Worm (Caenorhabditis elegans) whole organism, L4 larva: ENCODE measurements around the gene ZK673.5.
A peak's percentile ranks its signal among the peaks of the same experiment; 100 is the strongest.

Experiments used
- F10B5.3 ChIP-seq: sonication (generic microtip); optimal IDR thresholded peaks from 2 replicates; lab custom pipeline; 2016; ENCODE audit warnings: mild to moderate bottlenecking, missing genetic modification characterization, missing compliant biosample characterization
- F26F4.8 ChIP-seq: fragments of 200-800 bp; sonication (Bioruptor generic); conservative IDR thresholded peaks from 2 replicates; pipeline ENCODE4 v1.3.6; 2022; ENCODE audit warnings: missing genetic modification characterization, missing compliant biosample characterization
- R02D3.7 ChIP-seq: fragments of 150-350 bp; sonication (generic microtip); optimal IDR thresholded peaks from 3 replicates; lab custom pipeline; 2014; ENCODE audit warnings: missing biosample characterization, missing genetic modification characterization
- T20F7.1 ChIP-seq: fragments of 200-800 bp; sonication (Bioruptor generic); optimal IDR thresholded peaks from 2 replicates; lab custom pipeline; 2018; ENCODE audit warnings: mild to moderate bottlenecking, missing genetic modification characterization, missing compliant biosample characterization
- Y105C5A.15 ChIP-seq: fragments of 200-800 bp; sonication (Bioruptor generic); IDR thresholded peaks from 2 replicates; pipeline ENCODE4 v1.3.6; 2022; ENCODE audit warnings: missing genetic modification characterization, missing compliant biosample characterization
- Y48G9A.11 ChIP-seq: fragments of 200-800 bp; sonication (Bioruptor generic); IDR thresholded peaks from 2 replicates; pipeline ENCODE4 v1.3.6; 2022; ENCODE audit warnings: missing genetic modification reagents, missing genetic modification characterization, missing compliant biosample characterization
- Y5F2A.4 ChIP-seq: fragments of 200-800 bp; sonication (Bioruptor generic); optimal IDR thresholded peaks from 2 replicates; lab custom pipeline; 2018; ENCODE audit warnings: mild to moderate bottlenecking, missing genetic modification characterization, missing compliant biosample characterization
- ZK337.2 ChIP-seq: fragments of 200-800 bp; sonication (Bioruptor generic); IDR thresholded peaks from 2 replicates; pipeline ENCODE4 v1.3.6; 2022; ENCODE audit warnings: missing genetic modification reagents, missing genetic modification characterization, missing compliant biosample characterization
- ZK546.5 ChIP-seq, 2 experiments: sonication (generic microtip); optimal IDR thresholded peaks; 2 replicates each; lab custom pipeline; 2017; ENCODE audit warnings: missing biosample characterization in 2 of 2, missing genetic modification characterization in 2 of 2
- aha-1 ChIP-seq: fragments of 150-350 bp; peaks from one replicate; lab custom pipeline; 2014; ENCODE audit warnings: missing biosample characterization, missing genetic modification characterization
- aly-2 ChIP-seq: sonication (generic microtip); optimal IDR thresholded peaks from 2 replicates; lab custom pipeline; 2018; ENCODE audit warnings: missing biosample characterization, missing genetic modification characterization
- ama-1 ChIP-seq: fragments of 150-350 bp; optimal IDR thresholded peaks from 2 replicates; lab custom pipeline; 2014; ENCODE audit warnings: inconsistent platforms, mixed read lengths
- attf-4 ChIP-seq: sonication (generic microtip); optimal IDR thresholded peaks from 3 replicates; lab custom pipeline; 2017; ENCODE audit warnings: missing biosample characterization, missing genetic modification characterization
- ceh-20 ChIP-seq: fragments of 200-800 bp; sonication (Bioruptor generic); IDR thresholded peaks from 2 replicates; pipeline ENCODE4 v1.3.6; 2022; ENCODE audit warnings: missing genetic modification reagents, missing genetic modification characterization, missing compliant biosample characterization
- ceh-44 ChIP-seq: fragments of 200-800 bp; sonication (Bioruptor generic); IDR thresholded peaks from 2 replicates; pipeline ENCODE4 v1.3.6; 2022; ENCODE audit warnings: missing genetic modification reagents, missing genetic modification characterization, missing compliant biosample characterization
- ceh-62 ChIP-seq: sonication (generic microtip); optimal IDR thresholded peaks from 2 replicates; lab custom pipeline; 2017; ENCODE audit warnings: missing biosample characterization, missing genetic modification characterization
- ces-1 ChIP-seq: fragments of 150-350 bp; sonication (generic microtip); optimal IDR thresholded peaks from 4 replicates; lab custom pipeline; 2014; ENCODE audit warnings: missing biosample characterization, missing genetic modification reagents, missing genetic modification characterization
- ctbp-1 ChIP-seq: fragments of 200-800 bp; sonication (Bioruptor generic); IDR thresholded peaks from 2 replicates; pipeline ENCODE4 v1.3.6; 2022; ENCODE audit warnings: missing genetic modification reagents, missing genetic modification characterization, missing compliant biosample characterization
- daf-8 ChIP-seq: fragments of 200-800 bp; sonication (Bioruptor generic); IDR thresholded peaks from 2 replicates; pipeline ENCODE4 v1.3.6; 2022; ENCODE audit warnings: missing genetic modification characterization, missing compliant biosample characterization
- dmd-9 ChIP-seq: fragments of 200-800 bp; sonication (Bioruptor generic); IDR thresholded peaks from 2 replicates; pipeline ENCODE4 v1.3.6; 2022; ENCODE audit warnings: missing genetic modification reagents, missing genetic modification characterization, missing compliant biosample characterization
- egl-27 ChIP-seq: sonication (generic microtip); optimal IDR thresholded peaks from 3 replicates; lab custom pipeline; 2017; ENCODE audit warnings: missing biosample characterization, missing genetic modification reagents, missing genetic modification characterization
- hif-1 ChIP-seq, 2 experiments: sonication (generic microtip); optimal IDR thresholded peaks; 2 replicates each; lab custom pipeline; 2016 to 2017; ENCODE audit warnings: missing compliant biosample characterization in 2 of 2, missing genetic modification characterization in 2 of 2, missing genetic modification reagents in 2 of 2, missing genotype in 2 of 2, mild to moderate bottlenecking in 1 of 2
- jun-1 ChIP-seq: fragments of 150-350 bp; optimal IDR thresholded peaks from 2 replicates; lab custom pipeline; 2014; ENCODE audit warnings: missing biosample characterization, missing genetic modification reagents, missing genetic modification characterization
- lim-7 ChIP-seq: fragments of 200-800 bp; sonication (Bioruptor generic); IDR thresholded peaks from 2 replicates; pipeline ENCODE4 v1.3.6; 2022; ENCODE audit warnings: missing genetic modification characterization, missing compliant biosample characterization
- lin-1 ChIP-seq: fragments of 200-800 bp; sonication (Bioruptor generic); IDR thresholded peaks from 2 replicates; pipeline ENCODE4 v1.3.6; 2022; ENCODE audit warnings: missing genetic modification reagents, missing genetic modification characterization, missing compliant biosample characterization
- lin-38 ChIP-seq: fragments of 200-800 bp; sonication (Bioruptor generic); IDR thresholded peaks from 2 replicates; pipeline ENCODE4 v1.3.6; 2022; ENCODE audit warnings: missing genetic modification reagents, missing genetic modification characterization, missing compliant biosample characterization
- lin-39 ChIP-seq: fragments of 150-350 bp; optimal IDR thresholded peaks from 2 replicates; lab custom pipeline; 2014; ENCODE audit warnings: missing biosample characterization, missing genetic modification reagents, missing genetic modification characterization
- lir-3 ChIP-seq: sonication (generic microtip); optimal IDR thresholded peaks from 2 replicates; lab custom pipeline; 2016; ENCODE audit warnings: mild to moderate bottlenecking, missing genetic modification characterization, missing compliant biosample characterization
- lsy-2 ChIP-seq, 2 experiments: fragments of 150-350 bp in 1 of 2; sonication (generic microtip) in 1 of 2; optimal IDR thresholded peaks; 2 replicates each; lab custom pipeline; 2014 to 2017; ENCODE audit warnings: missing biosample characterization in 2 of 2, missing genetic modification characterization in 2 of 2
- madf-9 ChIP-seq: fragments of 200-800 bp; sonication (Bioruptor generic); conservative IDR thresholded peaks from 2 replicates; pipeline ENCODE4 v1.3.6; 2022; ENCODE audit warnings: missing genetic modification reagents, missing genetic modification characterization, missing compliant biosample characterization
- mes-2 ChIP-seq: sonication (generic microtip); optimal IDR thresholded peaks from 2 replicates; lab custom pipeline; 2016; ENCODE audit warnings: missing genotype, mild to moderate bottlenecking, missing genetic modification characterization, missing compliant biosample characterization; ENCODE audit not compliant: poor library complexity, severe bottlenecking
- mxl-2 ChIP-seq: fragments of 200-800 bp; sonication (Bioruptor generic); conservative IDR thresholded peaks from 2 replicates; pipeline ENCODE4 v1.3.6; 2022; ENCODE audit warnings: missing genetic modification reagents, missing genetic modification characterization, missing compliant biosample characterization
- mxl-3 ChIP-seq: fragments of 200-800 bp; sonication (Bioruptor generic); optimal IDR thresholded peaks from 2 replicates; lab custom pipeline; 2018; ENCODE audit warnings: mild to moderate bottlenecking, missing genetic modification characterization, missing compliant biosample characterization
- nhr-102 ChIP-seq: sonication (generic microtip); optimal IDR thresholded peaks from 2 replicates; lab custom pipeline; 2016; ENCODE audit warnings: mild to moderate bottlenecking, missing genetic modification characterization, moderate library complexity, missing compliant biosample characterization
- nhr-11 ChIP-seq: fragments of 150-350 bp; optimal IDR thresholded peaks from 2 replicates; lab custom pipeline; 2014; ENCODE audit warnings: missing biosample characterization, missing genetic modification characterization
- nhr-41 ChIP-seq: fragments of 200-800 bp; sonication (Bioruptor generic); IDR thresholded peaks from 2 replicates; pipeline ENCODE4 v1.3.6; 2022; ENCODE audit warnings: missing genetic modification reagents, missing genetic modification characterization, missing compliant biosample characterization
- nhr-6 ChIP-seq: fragments of 150-350 bp; optimal IDR thresholded peaks from 2 replicates; lab custom pipeline; 2014; ENCODE audit warnings: missing biosample characterization, missing genetic modification characterization
- nhr-76 ChIP-seq: fragments of 150-350 bp; optimal IDR thresholded peaks from 2 replicates; lab custom pipeline; 2014; ENCODE audit warnings: missing biosample characterization, missing genetic modification characterization
- nhr-77 ChIP-seq: fragments of 150-350 bp; optimal IDR thresholded peaks from 2 replicates; lab custom pipeline; 2014; ENCODE audit warnings: missing biosample characterization, missing genetic modification characterization
- pha-4 ChIP-seq, 2 experiments: fragments of 150-350 bp in 1 of 2; fragments of 200-800 bp in 1 of 2; sonication (Bioruptor generic) in 1 of 2; IDR thresholded peaks in 1 of 2; optimal IDR thresholded peaks in 1 of 2; 2 replicates each; pipeline versions ENCODE4 v1.3.6 to Lab custom; 2014 to 2022; ENCODE audit warnings: missing genetic modification characterization in 2 of 2, missing genetic modification reagents in 2 of 2, missing biosample characterization in 1 of 2, missing compliant biosample characterization in 1 of 2
- php-3 ChIP-seq: fragments of 200-800 bp; sonication (Bioruptor generic); IDR thresholded peaks from 2 replicates; pipeline ENCODE4 v1.3.6; 2022; ENCODE audit warnings: missing genetic modification reagents, missing genetic modification characterization, missing compliant biosample characterization
- pqm-1 ChIP-seq: sonication (generic microtip); optimal IDR thresholded peaks from 2 replicates; lab custom pipeline; 2017; ENCODE audit warnings: missing biosample characterization, missing genetic modification characterization
- snpc-1.2 ChIP-seq: fragments of 200-800 bp; sonication (Bioruptor generic); IDR thresholded peaks from 2 replicates; pipeline ENCODE4 v1.3.6; 2022; ENCODE audit warnings: missing genetic modification reagents, missing genetic modification characterization, missing compliant biosample characterization
- snpc-4 ChIP-seq: fragments of 150-350 bp; optimal IDR thresholded peaks from 2 replicates; lab custom pipeline; 2014; ENCODE audit warnings: missing biosample characterization, missing genetic modification characterization
- spr-1 ChIP-seq: sonication (generic microtip); optimal IDR thresholded peaks from 2 replicates; lab custom pipeline; 2016; ENCODE audit warnings: mild to moderate bottlenecking, missing genetic modification characterization, missing compliant biosample characterization
- spr-3 ChIP-seq: fragments of 200-800 bp; sonication (Bioruptor generic); optimal IDR thresholded peaks from 2 replicates; lab custom pipeline; 2018; ENCODE audit warnings: mild to moderate bottlenecking, missing genetic modification characterization, missing compliant biosample characterization
- tra-1 ChIP-seq: fragments of 200-800 bp; sonication (Bioruptor generic); IDR thresholded peaks from 2 replicates; pipeline ENCODE4 v1.3.6; 2022; ENCODE audit warnings: missing genetic modification reagents, missing genetic modification characterization, missing compliant biosample characterization
- unc-130 ChIP-seq: sonication (generic microtip); optimal IDR thresholded peaks from 2 replicates; lab custom pipeline; 2016; ENCODE audit warnings: missing genetic modification reagents, missing genetic modification characterization, missing compliant biosample characterization
- unc-62 ChIP-seq, 3 experiments: fragments of 150-350 bp in 1 of 3; sonication (generic microtip); optimal IDR thresholded peaks in 2 of 3; peaks in 1 of 3; 1 replicate in 1 of 3; 2 replicates in 2 of 3; lab custom pipeline; 2014 to 2017; ENCODE audit warnings: missing biosample characterization in 3 of 3, missing genetic modification characterization in 3 of 3, missing genetic modification reagents in 3 of 3, missing genotype in 1 of 3

ZK673.5 gene

DNA sequence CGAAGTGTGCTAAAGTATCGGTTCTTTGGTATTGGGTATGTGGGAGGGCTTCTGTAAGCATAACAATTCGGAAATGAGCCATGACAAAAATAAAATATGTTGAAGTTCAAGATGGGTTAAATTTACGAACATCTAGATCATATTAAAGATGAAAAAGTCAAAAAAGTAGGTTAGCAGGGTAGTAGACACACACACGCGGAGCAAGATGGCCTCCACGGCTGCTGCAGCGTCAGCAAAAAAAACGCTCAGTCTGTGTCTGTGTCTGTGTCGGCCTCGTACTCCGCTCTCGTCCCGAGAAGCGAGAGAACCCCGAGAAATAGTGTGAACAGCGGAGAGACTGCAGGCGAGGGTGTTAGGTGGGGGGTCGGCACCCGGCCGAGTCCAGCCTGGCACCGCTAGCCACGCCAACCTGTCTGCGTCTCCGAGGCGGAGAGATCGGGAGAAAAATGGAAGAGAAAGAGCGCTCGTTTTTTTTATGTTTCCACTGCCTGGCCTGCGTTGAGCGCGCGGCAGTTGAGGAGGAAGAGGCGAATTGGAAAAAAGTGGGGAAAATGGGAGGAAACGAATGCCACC is 41.3 kb downstream of the ZK673.5 start, which contains the start of gene myrf-1 (continued):
- TF ChIP-seq ces-1 (GFP tag; lab: Kevin White, UChicago) (no peak), dmd-9 (0 out of 2 replicates have a peak, but pooled peaks have one; percentile 31), nhr-102 (tag; lab: Kevin White, UChicago) (peak; percentile 63), nhr-77 (tag; lab: Kevin White, UChicago) (peak; percentile 89), attf-4 (no peak), unc-130 (GFP tag; lab: Kevin White, UChicago) (no peak), lin-38 (GFP tag; lab: Robert Waterston, UW) (peak; percentile 63), Y105C5A.15 (GFP tag; lab: Robert Waterston, UW) (no peak), pqm-1 (tag; lab: Kevin White, UChicago) (peak; percentile 19), mxl-2 (no peak; the same call in 1 of the 2 replicates), spr-1 (tag; lab: Kevin White, UChicago) (peak; percentile 74), Y5F2A.4 (GFP tag; lab: Kevin White, UChicago) (no peak), hif-1 (tag; optimal IDR thresholded peaks at IDR 0.05; lab: Kevin White, UChicago) (peak in 1 of 2 experiments; percentile 88), snpc-1.2 (GFP tag; lab: Robert Waterston, UW) (no peak), jun-1 (tag; lab: Kevin White, UChicago) (peak; percentile 58), R02D3.7 (no peak), ama-1 (no peak), Y48G9A.11 (no peak), T20F7.1 (peak; percentile 44), pha-4 (GFP tag; IDR thresholded peaks at IDR 0.05; lab: Robert Waterston, UW) (peak; percentile 85), pha-4 (tag; optimal IDR thresholded peaks at IDR 0.05; lab: Kevin White, UChicago) (peak; percentile 32), F26F4.8 (GFP tag; lab: Robert Waterston, UW) (0 out of 2 replicates have a peak, but pooled peaks have one; percentile 14), nhr-41 (GFP tag; lab: Robert Waterston, UW) (peak; percentile 99), ceh-20 (peak; percentile 73), snpc-4 (no peak), daf-8 (GFP tag; lab: Robert Waterston, UW) (no peak), ceh-44 (GFP tag; lab: Robert Waterston, UW) (0 out of 2 replicates have a peak, but pooled peaks have one; percentile 42), spr-3 (GFP tag; lab: Kevin White, UChicago) (peak; percentile 48), nhr-11 (tag; lab: Kevin White, UChicago) (peak; percentile 95), madf-9 (no peak; the same call in 1 of the 2 replicates), F10B5.3 (peak; percentile 55), ceh-62 (tag; lab: Kevin White, UChicago) (no peak), lsy-2 (tag; optimal IDR thresholded peaks at IDR 0.05; lab: Kevin White, UChicago) (peak; percentile 25 to 74), php-3 (GFP tag; lab: Robert Waterston, UW) (peak; percentile 60; the same call in 1 of the 2 replicates), aha-1 (tag; lab: Kevin White, UChicago) (peak; percentile 99), mes-2 (peak; percentile 81), ctbp-1 (GFP tag; lab: Robert Waterston, UW) (peak; percentile 91), egl-27 (tag; lab: Kevin White, UChicago) (no peak), nhr-76 (tag; lab: Kevin White, UChicago) (no peak), lir-3 (tag; lab: Kevin White, UChicago) (peak; percentile 16), lin-1 (GFP tag; lab: Robert Waterston, UW) (peak; percentile 78), nhr-6 (peak; percentile 60), ZK546.5 (tag; optimal IDR thresholded peaks at IDR 0.05; lab: Kevin White, UChicago) (no peak), lim-7 (GFP tag; lab: Robert Waterston, UW) (0 out of 2 replicates have a peak, but pooled peaks have one; percentile 46), ZK337.2 (GFP tag; lab: Robert Waterston, UW) (no peak), lin-39 (no peak), mxl-3 (peak; percentile 96), aly-2 (tag; lab: Kevin White, UChicago) (no peak), unc-62 (GFP tag; optimal IDR thresholded peaks at IDR 0.05 in 1 of 2; lab: Kevin White, UChicago) (peak in 1 of 2 experiments; percentile 85), unc-62 (tag; optimal IDR thresholded peaks at IDR 0.05; lab: Kevin White, UChicago) (no peak), tra-1 (GFP tag; lab: Robert Waterston, UW) (peak; percentile 73; the same call in 1 of the 2 replicates)
